Fruit fly (Drosophila melanogaster): ENCODE data around the gene CG5693.

CG5693 gene

dm6 chr2L:18006327-18006726 lies at the start of gene CG5693:
Gene CG5693, plus strand, starts transcription at chr2L:18006627.
- TF ChIP-seq CG13204 (GFP tag; optimal IDR thresholded peaks at IDR 0.05) (no peak), CG14655 (GFP tag; optimal IDR thresholded peaks at IDR 0.05) (no peak), CG15710 (tag; optimal IDR thresholded peaks at IDR 0.05) (no peak), CG8301 (tag; optimal IDR thresholded peaks at IDR 0.05) (no peak), gl (tag; optimal IDR thresholded peaks at IDR 0.05) (no peak), EcR (GFP tag; optimal IDR thresholded peaks at IDR 0.05) (no peak), CG12605 (GFP tag; IDR thresholded peaks at IDR 0.05) (no peak), Snoo (tag; optimal IDR thresholded peaks at IDR 0.05) (no peak), CG4496 (GFP tag; IDR thresholded peaks at IDR 0.05) (no peak), CG8159 (tag; optimal IDR thresholded peaks at IDR 0.05) (no peak)

- TF ChIP-seq fd96Ca (GFP tag; IDR thresholded peaks at IDR 0.05) (no peak), CG4496 (GFP tag; IDR thresholded peaks at IDR 0.05) (no peak), CG15710 (tag; optimal IDR thresholded peaks at IDR 0.05) (no peak), CG8159 (tag; optimal IDR thresholded peaks at IDR 0.05) (no peak)
Observed at dm6 chr2L:17958306-17958705, 48.1 kb upstream of the CG5693 start.

dm6 chr2L:17960214-17960613 lies 46.2 kb upstream of the CG5693 start:
- no peak for TF ChIP-seq CG32121 (GFP tag; IDR thresholded peaks at IDR 0.05)
- TF ChIP-seq Pif1A (GFP tag; optimal IDR thresholded peaks at IDR 0.05): no peak
- no peak for TF ChIP-seq Snoo (tag; optimal IDR thresholded peaks at IDR 0.05)
- TF ChIP-seq CG9948 (tag; optimal IDR thresholded peaks at IDR 0.05): no peak
- no peak for TF ChIP-seq CG13204 (GFP tag; optimal IDR thresholded peaks at IDR 0.05)

- peak; percentile 70 for TF ChIP-seq CG4496 (GFP tag; IDR thresholded peaks at IDR 0.05)
- no peak for TF ChIP-seq CG14655 (GFP tag; optimal IDR thresholded peaks at IDR 0.05)
- no peak for TF ChIP-seq gl (tag; optimal IDR thresholded peaks at IDR 0.05)
- no peak; the same call in 1 of the 2 replicates for TF ChIP-seq CG32121 (GFP tag; IDR thresholded peaks at IDR 0.05)
- TF ChIP-seq fd96Ca (GFP tag; IDR thresholded peaks at IDR 0.05): 0 out of 3 replicates have a peak, but pooled peaks have one; percentile 33
- TF ChIP-seq rn (GFP tag; IDR thresholded peaks at IDR 0.05): 0 out of 2 replicates have a peak, but pooled peaks have one; percentile 16
- TF ChIP-seq Pif1A (GFP tag; optimal IDR thresholded peaks at IDR 0.05): no peak
- TF ChIP-seq CG17806 (tag; optimal IDR thresholded peaks at IDR 0.05): no peak
- peak; percentile 3 for TF ChIP-seq CG8159 (tag; optimal IDR thresholded peaks at IDR 0.05)
- peak; percentile 32; the same call in 1 of the 2 replicates for TF ChIP-seq Ets98B (GFP tag; IDR thresholded peaks at IDR 0.05)
- no peak for TF ChIP-seq Snoo (tag; optimal IDR thresholded peaks at IDR 0.05)
- TF ChIP-seq CG12605 (GFP tag; IDR thresholded peaks at IDR 0.05): peak; percentile 45; the same call in 1 of the 2 replicates
- TF ChIP-seq CG10348 (GFP tag; IDR thresholded peaks at IDR 0.05): no peak
- TF ChIP-seq D1 (tag; optimal IDR thresholded peaks at IDR 0.05): no peak
Observed at dm6 chr2L:17963071-17963567, 43.3 kb upstream of the CG5693 start, which contains the start of gene CG5674. Gene CG5674, plus strand, starts transcription at chr2L:17963379.

- TF ChIP-seq CG14655 (GFP tag; optimal IDR thresholded peaks at IDR 0.05) (no peak), Snoo (tag; optimal IDR thresholded peaks at IDR 0.05) (no peak), rn (GFP tag; IDR thresholded peaks at IDR 0.05) (no peak), CG10348 (GFP tag; IDR thresholded peaks at IDR 0.05) (no peak), CG34367 (tag; optimal IDR thresholded peaks at IDR 0.05) (no peak), CG13204 (GFP tag; optimal IDR thresholded peaks at IDR 0.05) (no peak), Pif1A (GFP tag; optimal IDR thresholded peaks at IDR 0.05) (no peak), gl (tag; optimal IDR thresholded peaks at IDR 0.05) (no peak), CG32121 (GFP tag; IDR thresholded peaks at IDR 0.05) (no peak), CG9948 (tag; optimal IDR thresholded peaks at IDR 0.05) (no peak), Pif1B (GFP tag; optimal IDR thresholded peaks at IDR 0.05) (no peak), CG15710 (tag; optimal IDR thresholded peaks at IDR 0.05) (no peak), EcR (GFP tag; optimal IDR thresholded peaks at IDR 0.05) (no peak), CG8301 (tag; optimal IDR thresholded peaks at IDR 0.05) (no peak), CG4496 (GFP tag; IDR thresholded peaks at IDR 0.05) (no peak), CG17806 (tag; optimal IDR thresholded peaks at IDR 0.05) (no peak), Ets98B (GFP tag; IDR thresholded peaks at IDR 0.05) (no peak), CG12605 (GFP tag; IDR thresholded peaks at IDR 0.05) (no peak), D1 (tag; optimal IDR thresholded peaks at IDR 0.05) (no peak), CG8159 (tag; optimal IDR thresholded peaks at IDR 0.05) (no peak)
Observed at dm6 chr2L:17963710-17964109, 42.7 kb upstream of the CG5693 start.

dm6 chr2L:17972999-17973398 lies 33.4 kb upstream of the CG5693 start:
- no peak for TF ChIP-seq CG34367 (tag; optimal IDR thresholded peaks at IDR 0.05)

- TF ChIP-seq CG15710 (tag; optimal IDR thresholded peaks at IDR 0.05) (no peak), CG9948 (tag; optimal IDR thresholded peaks at IDR 0.05) (no peak), Snoo (tag; optimal IDR thresholded peaks at IDR 0.05) (no peak), CG17806 (tag; optimal IDR thresholded peaks at IDR 0.05) (no peak)
Observed at dm6 chr2L:17982372-17982771, 24.1 kb upstream of the CG5693 start, which contains the start of gene btv. Gene btv, minus strand, starts transcription at chr2L:17982472.

Measured in whole organism, pupa.